Worm (Caenorhabditis elegans): Measurements from ENCODE around the gene shpk-1.

shpk-1 gene

DNA sequence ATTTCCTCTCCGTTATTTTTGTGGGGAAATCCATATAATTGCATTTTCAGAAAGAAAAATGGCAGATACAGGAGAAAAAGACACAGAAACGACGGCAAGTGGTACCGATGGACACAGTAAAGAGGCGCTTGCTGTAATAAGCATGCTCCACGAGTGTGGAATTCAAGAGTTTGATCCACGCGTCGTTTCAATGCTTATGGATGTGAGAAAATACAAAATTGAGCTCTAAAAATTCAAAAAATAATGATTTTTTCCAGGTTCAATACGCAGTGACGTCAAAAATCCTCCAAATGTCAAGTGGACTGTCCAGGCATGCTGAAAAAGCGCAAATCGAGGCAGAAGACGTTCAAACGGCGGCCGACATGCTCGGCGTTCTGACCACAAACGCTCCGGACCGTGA, 16.4 kb downstream of the shpk-1 start, which contains the start of gene taf-9 (continued):
- no peak for TF ChIP-seq mxl-1 (tag; optimal IDR thresholded peaks at IDR 0.05)
- TF ChIP-seq ztf-28 (GFP tag; IDR thresholded peaks at IDR 0.05): no peak
- TF ChIP-seq egrh-3 (GFP tag; IDR thresholded peaks at IDR 0.05): no peak
- no peak for TF ChIP-seq F57A8.1 (GFP tag; optimal IDR thresholded peaks at IDR 0.05)
- no peak for TF ChIP-seq B0261.1 (tag; optimal IDR thresholded peaks at IDR 0.05)
- TF ChIP-seq F37B4.10 (GFP tag; IDR thresholded peaks at IDR 0.05): no peak
- TF ChIP-seq C17E4.6 (GFP tag; IDR thresholded peaks at IDR 0.05): no peak
- no peak for TF ChIP-seq nfyb-1 (GFP tag; IDR thresholded peaks at IDR 0.05)
- TF ChIP-seq zim-3 (tag; optimal IDR thresholded peaks at IDR 0.05): no peak
- TF ChIP-seq hsf-1 (GFP tag; IDR thresholded peaks at IDR 0.05): 0 out of 2 replicates have a peak, but pooled peaks have one; percentile 27
- TF ChIP-seq hlh-12 (tag; optimal IDR thresholded peaks at IDR 0.05): no peak
- 0 out of 2 replicates have a peak, but pooled peaks have one; percentile 39 for TF ChIP-seq ceh-58 (GFP tag; IDR thresholded peaks at IDR 0.05)
- TF ChIP-seq attf-6 (GFP tag; IDR thresholded peaks at IDR 0.05): 0 out of 2 replicates have a peak, but pooled peaks have one; percentile 21
- TF ChIP-seq nfya-1 (tag; optimal IDR thresholded peaks at IDR 0.05; ENCODE audit: borderline replicate concordance, insufficient read depth): no peak
- no peak for TF ChIP-seq nhr-27 (tag; optimal IDR thresholded peaks at IDR 0.05)
- no peak for TF ChIP-seq lag-1 (GFP tag; IDR thresholded peaks at IDR 0.05)
- peak; percentile 18 for TF ChIP-seq F10E7.11 (tag; optimal IDR thresholded peaks at IDR 0.05)
- TF ChIP-seq madf-8 (GFP tag; conservative IDR thresholded peaks at IDR 0.05): no peak
- TF ChIP-seq egl-18 (GFP tag; IDR thresholded peaks at IDR 0.05): no peak
- no peak for TF ChIP-seq ceh-27 (GFP tag; optimal IDR thresholded peaks at IDR 0.05)
- no peak for TF ChIP-seq xnd-1 (tag; optimal IDR thresholded peaks at IDR 0.05)
- no peak for TF ChIP-seq athp-1 (tag; optimal IDR thresholded peaks at IDR 0.05)
- no peak for TF ChIP-seq Y56A3A.18 (GFP tag; IDR thresholded peaks at IDR 0.05)
- TF ChIP-seq ceh-100 (GFP tag; IDR thresholded peaks at IDR 0.05): no peak
- no peak for TF ChIP-seq F33H1.4 (GFP tag; IDR thresholded peaks at IDR 0.05)
- TF ChIP-seq ztf-18 (tag; optimal IDR thresholded peaks at IDR 0.05): no peak
- no peak for TF ChIP-seq B0035.1 (tag; optimal IDR thresholded peaks at IDR 0.05)
- TF ChIP-seq C06A6.2 (GFP tag; conservative IDR thresholded peaks at IDR 0.05): no peak
- TF ChIP-seq bed-2 (GFP tag; IDR thresholded peaks at IDR 0.05): no peak
- no peak for TF ChIP-seq ztf-3 (GFP tag; optimal IDR thresholded peaks at IDR 0.05)
- TF ChIP-seq F52B5.7 (tag; optimal IDR thresholded peaks at IDR 0.05): no peak
- no peak for TF ChIP-seq mes-4 (tag; optimal IDR thresholded peaks at IDR 0.05)
- no peak for TF ChIP-seq F57C9.4 (tag; optimal IDR thresholded peaks at IDR 0.05)
- TF ChIP-seq B0336.3 (GFP tag; IDR thresholded peaks at IDR 0.05): no peak
- TF ChIP-seq let-526 (GFP tag; IDR thresholded peaks at IDR 0.05): no peak
- no peak for TF ChIP-seq sea-2 (GFP tag; IDR thresholded peaks at IDR 0.05)
- TF ChIP-seq gei-17 (GFP tag; optimal IDR thresholded peaks at IDR 0.05): no peak
- peak; percentile 6; the same call in 1 of the 2 replicates for TF ChIP-seq hmg-1.2 (GFP tag; IDR thresholded peaks at IDR 0.05)
- TF ChIP-seq bed-1 (GFP tag; IDR thresholded peaks at IDR 0.05): no peak
- no peak for TF ChIP-seq somi-1 (GFP tag; optimal IDR thresholded peaks at IDR 0.05)
- TF ChIP-seq D2030.7 (GFP tag; IDR thresholded peaks at IDR 0.05): 0 out of 2 replicates have a peak, but pooled peaks have one; percentile 30
- TF ChIP-seq unc-130 (GFP tag; optimal IDR thresholded peaks at IDR 0.05): no peak

All from whole organism, young adult.